Fruit fly (Drosophila melanogaster) whole organism, prepupa: ENCODE results near the gene alpha-Est6.

Experiments
- Blimp-1 ChIP-seq: fragments of 200-800 bp; sonication (Bioruptor generic); optimal IDR thresholded peaks from 3 replicates; lab custom pipeline; 2017; ENCODE audit warnings: missing biosample characterization, missing genetic modification characterization, mild to moderate bottlenecking, moderate library complexity, missing genetic modification reagents
- CG11294 ChIP-seq: fragments of 200-800 bp; sonication (Bioruptor generic); IDR thresholded peaks from 2 replicates; pipeline ENCODE4 v1.3.6; 2022; ENCODE audit warnings: missing biosample characterization, missing genetic modification characterization
- CG11902 ChIP-seq: fragments of 200-800 bp; sonication (Bioruptor generic); optimal IDR thresholded peaks from 3 replicates; lab custom pipeline; 2016; ENCODE audit warnings: missing biosample characterization, missing genetic modification characterization
- CG16779 ChIP-seq: fragments of 200-800 bp; sonication (Bioruptor generic); optimal IDR thresholded peaks from 3 replicates; lab custom pipeline; 2017; ENCODE audit warnings: missing biosample characterization, mild to moderate bottlenecking, missing genetic modification characterization
- CG6792 ChIP-seq: fragments of 200-800 bp; sonication (Bioruptor generic); optimal IDR thresholded peaks from 3 replicates; lab custom pipeline; 2016; ENCODE audit warnings: missing biosample characterization, missing genetic modification characterization
- Eip78C ChIP-seq: fragments of 200-800 bp; sonication (Bioruptor generic); peaks from one replicate; lab custom pipeline; 2016; ENCODE audit warnings: missing biosample characterization, missing genetic modification characterization
- Ets21C ChIP-seq: fragments of 200-800 bp; sonication (Bioruptor generic); optimal IDR thresholded peaks from 3 replicates; lab custom pipeline; 2016; ENCODE audit warnings: missing biosample characterization, missing genetic modification characterization
- Gug ChIP-seq: fragments of 200-800 bp; sonication (Bioruptor generic); IDR thresholded peaks from 2 replicates; pipeline ENCODE4 v1.3.6; 2022; ENCODE audit warnings: missing biosample characterization, missing genetic modification characterization
- Hr39 ChIP-seq: fragments of 200-800 bp; sonication (Bioruptor generic); optimal IDR thresholded peaks from 2 replicates; lab custom pipeline; 2016; ENCODE audit warnings: missing biosample characterization, missing genetic modification characterization
- Met ChIP-seq: fragments of 200-800 bp; sonication (Bioruptor generic); optimal IDR thresholded peaks from 3 replicates; lab custom pipeline; 2016; ENCODE audit warnings: missing biosample characterization, missing genetic modification characterization
- achi ChIP-seq: fragments of 200-800 bp; sonication (Bioruptor generic); optimal IDR thresholded peaks from 3 replicates; lab custom pipeline; 2016; ENCODE audit warnings: missing biosample characterization, missing genetic modification characterization
- fd59A ChIP-seq: fragments of 200-800 bp; sonication (Bioruptor generic); optimal IDR thresholded peaks from 2 replicates; lab custom pipeline; 2017; ENCODE audit warnings: missing biosample characterization, mild to moderate bottlenecking, missing genetic modification characterization, missing genetic modification reagents
- spab ChIP-seq: fragments of 200-800 bp; sonication (Bioruptor generic); optimal IDR thresholded peaks from 2 replicates; lab custom pipeline; 2017; ENCODE audit warnings: missing biosample characterization, mild to moderate bottlenecking, missing genetic modification characterization, missing genetic modification reagents
- svp ChIP-seq: fragments of 200-800 bp; sonication (Bioruptor generic); peaks from one replicate; lab custom pipeline; 2016; ENCODE audit warnings: missing biosample characterization, missing genetic modification characterization

DNA sequence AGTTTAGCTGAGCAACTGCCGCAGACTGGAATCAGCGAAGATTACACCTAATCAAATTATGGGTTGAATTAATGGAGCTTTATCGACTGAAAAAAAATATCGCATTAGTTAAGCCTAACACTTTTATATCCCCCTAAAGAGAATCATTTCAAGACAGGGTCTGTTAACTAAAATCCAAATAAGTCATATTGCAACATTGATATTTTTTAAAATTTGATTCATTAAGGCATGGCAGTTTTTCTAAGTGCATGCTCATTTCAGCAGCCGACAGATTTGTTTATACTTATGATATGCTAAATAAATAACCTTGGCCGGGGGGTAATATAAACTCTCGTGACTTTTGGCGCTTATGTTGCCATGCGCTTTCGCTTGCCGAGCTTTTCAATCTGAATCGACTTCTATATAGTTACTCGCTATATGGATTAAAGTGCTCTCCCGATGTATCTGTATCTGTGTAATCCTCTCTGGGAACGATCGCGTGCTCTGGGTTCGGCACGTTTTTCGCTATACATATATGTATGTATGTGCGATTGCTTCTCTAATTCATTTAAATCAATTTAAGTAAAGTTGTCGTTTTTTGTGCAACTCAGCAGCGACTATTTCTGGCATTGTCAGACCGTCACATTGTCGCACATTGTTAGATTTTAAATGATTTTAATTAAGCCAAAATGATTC, 22.1 kb downstream of the alpha-Est6 start:
- no peak for TF ChIP-seq achi (GFP tag; lab: Kevin White, UChicago)
- no peak for TF ChIP-seq Blimp-1 (GFP tag; lab: Kevin White, UChicago)
- peak; percentile 44; the same call in 1 of the 2 replicates for TF ChIP-seq CG11294 (GFP tag; lab: Robert Waterston, UW)
- no peak for TF ChIP-seq Ets21C
- TF ChIP-seq CG16779 (tag; lab: Kevin White, UChicago): no peak
- no peak for TF ChIP-seq fd59A (GFP tag; lab: Kevin White, UChicago)
- TF ChIP-seq spab (GFP tag; lab: Kevin White, UChicago): no peak
- peak; percentile 41 for TF ChIP-seq Hr39
- peak; percentile 29 for TF ChIP-seq Met (GFP tag; lab: Kevin White, UChicago)
- TF ChIP-seq Eip78C (GFP tag; lab: Kevin White, UChicago): peak; percentile 73
- TF ChIP-seq Gug (GFP tag; lab: Robert Waterston, UW): 0 out of 2 replicates have a peak, but pooled peaks have one; percentile 16
- TF ChIP-seq CG6792 (GFP tag; lab: Kevin White, UChicago): peak; percentile 1
- TF ChIP-seq svp: peak; percentile 17
- no peak for TF ChIP-seq CG11902 (GFP tag; lab: Kevin White, UChicago)
